Worm (Caenorhabditis elegans) whole organism, L2 larva: ENCODE data around the gene cdk-12.

Source experiments
- C34F6.9 ChIP-seq: fragments of 150-350 bp; optimal IDR thresholded peaks from 2 replicates; lab custom pipeline; 2014; ENCODE audit warnings: missing biosample characterization, missing genetic modification characterization
- F13H6.1 ChIP-seq: sonication (generic microtip); optimal IDR thresholded peaks from 2 replicates; lab custom pipeline; 2016; ENCODE audit warnings: missing genetic modification characterization, missing compliant biosample characterization
- R02D3.7 ChIP-seq: fragments of 150-350 bp; optimal IDR thresholded peaks from 2 replicates; lab custom pipeline; 2014; ENCODE audit warnings: missing biosample characterization, missing genetic modification characterization
- Y55F3AM.14 ChIP-seq: fragments of 200-800 bp; sonication (Bioruptor generic); optimal IDR thresholded peaks from 2 replicates; lab custom pipeline; 2018; ENCODE audit warnings: mild to moderate bottlenecking, missing genetic modification characterization, missing compliant biosample characterization
- ZK546.5 ChIP-seq: sonication (generic microtip); optimal IDR thresholded peaks from 2 replicates; lab custom pipeline; 2017; ENCODE audit warnings: missing biosample characterization, missing genetic modification characterization
- alr-1 ChIP-seq: fragments of 150-350 bp; optimal IDR thresholded peaks from 2 replicates; lab custom pipeline; 2014; ENCODE audit warnings: missing biosample characterization, missing genetic modification characterization
- aly-2 ChIP-seq: fragments of 150-350 bp; optimal IDR thresholded peaks from 2 replicates; lab custom pipeline; 2014; ENCODE audit warnings: missing biosample characterization, missing genetic modification characterization
- ama-1 ChIP-seq: fragments of 150-350 bp; optimal IDR thresholded peaks from 2 replicates; lab custom pipeline; 2018; ENCODE audit warnings: inconsistent platforms
- blmp-1 ChIP-seq: sonication (generic microtip); optimal IDR thresholded peaks from 2 replicates; lab custom pipeline; 2017; ENCODE audit warnings: missing genetic modification characterization, mild to moderate bottlenecking, missing compliant biosample characterization, antibody characterized with exemption, moderate library complexity; ENCODE audit not compliant: insufficient read depth
- ceh-16 ChIP-seq: fragments of 150-350 bp; optimal IDR thresholded peaks from 2 replicates; lab custom pipeline; 2014; ENCODE audit warnings: missing biosample characterization, missing genetic modification characterization
- crh-2 ChIP-seq: sonication (generic microtip); optimal IDR thresholded peaks from 2 replicates; lab custom pipeline; 2017; ENCODE audit warnings: missing biosample characterization, missing genetic modification characterization
- dmd-4 ChIP-seq: sonication (generic microtip); optimal IDR thresholded peaks from 2 replicates; lab custom pipeline; 2017; ENCODE audit warnings: missing biosample characterization, missing genetic modification characterization
- egl-27 ChIP-seq: sonication (generic microtip); optimal IDR thresholded peaks from 3 replicates; lab custom pipeline; 2017; ENCODE audit warnings: missing biosample characterization, missing genetic modification reagents, missing genetic modification characterization
- elt-1 ChIP-seq: fragments of 150-350 bp; optimal IDR thresholded peaks from 2 replicates; lab custom pipeline; 2014; ENCODE audit warnings: missing biosample characterization, missing genetic modification characterization
- elt-3 ChIP-seq: sonication (generic microtip); optimal IDR thresholded peaks from 2 replicates; lab custom pipeline; 2017; ENCODE audit warnings: missing biosample characterization, missing genetic modification characterization
- fos-1 ChIP-seq: fragments of 150-350 bp; optimal IDR thresholded peaks from 2 replicates; lab custom pipeline; 2014; ENCODE audit warnings: missing biosample characterization, missing genetic modification characterization
- lin-11 ChIP-seq: fragments of 150-350 bp; sonication (generic microtip); optimal IDR thresholded peaks from 2 replicates; lab custom pipeline; 2014; ENCODE audit warnings: missing biosample characterization, missing genetic modification characterization, inconsistent platforms, mixed read lengths
- lsy-2 ChIP-seq, 2 experiments: fragments of 150-350 bp in 1 of 2; sonication (generic microtip) in 1 of 2; optimal IDR thresholded peaks; 2 replicates each; lab custom pipeline; 2014 to 2017; ENCODE audit warnings: missing biosample characterization in 2 of 2, missing genetic modification characterization in 2 of 2
- mab-5 ChIP-seq: fragments of 150-350 bp; optimal IDR thresholded peaks from 2 replicates; lab custom pipeline; 2014; ENCODE audit warnings: missing biosample characterization, missing genetic modification characterization
- mbf-1 ChIP-seq: sonication (generic microtip); optimal IDR thresholded peaks from 2 replicates; lab custom pipeline; 2017; ENCODE audit warnings: missing biosample characterization, missing genetic modification characterization
- mdl-1 ChIP-seq, 2 experiments: fragments of 150-350 bp in 1 of 2; sonication (generic microtip) in 1 of 2; optimal IDR thresholded peaks; 2 replicates each; lab custom pipeline; 2017; ENCODE audit warnings: missing biosample characterization in 2 of 2, missing genetic modification characterization in 2 of 2
- nhr-10 ChIP-seq: sonication (generic microtip); optimal IDR thresholded peaks from 2 replicates; lab custom pipeline; 2017; ENCODE audit warnings: missing biosample characterization, missing genetic modification characterization
- nhr-11 ChIP-seq: fragments of 150-350 bp; optimal IDR thresholded peaks from 2 replicates; lab custom pipeline; 2014; ENCODE audit warnings: missing biosample characterization, missing genetic modification characterization
- nhr-129 ChIP-seq: fragments of 150-350 bp; optimal IDR thresholded peaks from 2 replicates; lab custom pipeline; 2014; ENCODE audit warnings: missing biosample characterization, missing genetic modification characterization
- nhr-21 ChIP-seq: fragments of 150-350 bp; optimal IDR thresholded peaks from 2 replicates; lab custom pipeline; 2014; ENCODE audit warnings: missing biosample characterization, missing genetic modification characterization
- nhr-237 ChIP-seq: fragments of 150-350 bp; optimal IDR thresholded peaks from 2 replicates; lab custom pipeline; 2014; ENCODE audit warnings: missing biosample characterization, missing genetic modification characterization
- nhr-25 ChIP-seq: fragments of 150-350 bp; sonication (generic microtip); optimal IDR thresholded peaks from 3 replicates; lab custom pipeline; 2014; ENCODE audit warnings: missing biosample characterization, missing genetic modification characterization
- nhr-6 ChIP-seq: fragments of 150-350 bp; optimal IDR thresholded peaks from 2 replicates; lab custom pipeline; 2014; ENCODE audit warnings: missing biosample characterization, missing genetic modification characterization
- peb-1 ChIP-seq: fragments of 150-350 bp; optimal IDR thresholded peaks from 2 replicates; lab custom pipeline; 2014; ENCODE audit warnings: missing biosample characterization, missing genetic modification characterization
- sem-4 ChIP-seq: fragments of 150-350 bp; optimal IDR thresholded peaks from 2 replicates; lab custom pipeline; 2014; ENCODE audit warnings: missing biosample characterization, missing genetic modification reagents, missing genetic modification characterization
- skn-1 ChIP-seq: sonication (generic microtip); optimal IDR thresholded peaks from 2 replicates; lab custom pipeline; 2017; ENCODE audit warnings: missing biosample characterization, missing genetic modification characterization
- sma-3 ChIP-seq: sonication (generic microtip); optimal IDR thresholded peaks from 2 replicates; lab custom pipeline; 2016; ENCODE audit warnings: missing genetic modification reagents, missing genetic modification characterization, missing compliant biosample characterization
- sma-9 ChIP-seq, 2 experiments: fragments of 150-350 bp in 1 of 2; sonication (generic microtip) in 1 of 2; optimal IDR thresholded peaks; 2 replicates each; lab custom pipeline; 2014 to 2016; ENCODE audit warnings: missing genetic modification characterization in 2 of 2, mild to moderate bottlenecking in 1 of 2, missing biosample characterization in 1 of 2, missing compliant biosample characterization in 1 of 2, missing genetic modification reagents in 1 of 2, moderate library complexity in 1 of 2
- snpc-4 ChIP-seq: fragments of 150-350 bp; optimal IDR thresholded peaks from 2 replicates; lab custom pipeline; 2014; ENCODE audit warnings: missing biosample characterization, missing genetic modification characterization
- unc-39 ChIP-seq: fragments of 150-350 bp; optimal IDR thresholded peaks from 2 replicates; lab custom pipeline; 2014; ENCODE audit warnings: missing biosample characterization, missing genetic modification characterization
- unc-55 ChIP-seq: fragments of 150-350 bp; sonication (generic microtip); optimal IDR thresholded peaks from 3 replicates; lab custom pipeline; 2014; ENCODE audit warnings: missing biosample characterization, missing genetic modification reagents, missing genetic modification characterization
- unc-62 ChIP-seq: fragments of 150-350 bp; optimal IDR thresholded peaks from 2 replicates; lab custom pipeline; 2014; ENCODE audit warnings: missing biosample characterization, missing genetic modification reagents, missing genetic modification characterization
- zag-1 ChIP-seq: fragments of 150-350 bp; optimal IDR thresholded peaks from 2 replicates; lab custom pipeline; 2014; ENCODE audit warnings: missing biosample characterization, missing genetic modification characterization
- ztf-1 ChIP-seq: fragments of 200-800 bp; sonication (Bioruptor generic); conservative IDR thresholded peaks from 2 replicates; pipeline ENCODE4 v1.3.6; 2022; ENCODE audit warnings: missing genetic modification characterization, missing compliant biosample characterization
- ztf-11 ChIP-seq: sonication (generic microtip); optimal IDR thresholded peaks from 2 replicates; lab custom pipeline; 2017; ENCODE audit warnings: missing biosample characterization, missing genetic modification characterization
- ztf-4 ChIP-seq: fragments of 150-350 bp; optimal IDR thresholded peaks from 2 replicates; lab custom pipeline; 2014; ENCODE audit warnings: missing biosample characterization, missing genetic modification characterization

cdk-12 gene

DNA sequence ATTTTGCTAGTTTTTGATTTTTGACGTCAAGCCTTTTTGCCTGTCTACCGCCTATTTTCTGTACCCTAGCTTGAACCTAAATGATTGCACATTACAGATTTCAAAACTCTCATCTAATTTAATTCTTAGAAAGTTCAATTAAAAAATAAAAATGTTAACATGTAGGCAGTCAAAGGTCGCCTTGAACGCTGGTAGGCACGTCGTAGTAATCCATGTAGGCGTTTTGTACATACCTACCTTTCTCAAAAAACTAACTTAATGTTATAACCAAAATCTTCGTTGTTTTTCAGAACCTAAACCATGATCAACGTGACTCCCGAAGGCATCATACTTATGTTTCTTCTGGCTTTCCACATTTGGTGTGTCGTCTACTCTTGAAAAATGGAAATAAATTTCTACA lies 8.9 kb upstream of the cdk-12 start, which contains the start of gene H38K22.9:
Gene H38K22.9 (plus strand): TSS at position 301 of the 400 bp plus-strand sequence.
- TF ChIP-seq ama-1 (lab: Kevin White, UChicago): no peak
- no peak for TF ChIP-seq mdl-1 (tag; optimal IDR thresholded peaks at IDR 0.05; lab: Kevin White, UChicago)
- TF ChIP-seq nhr-25 (tag; lab: Kevin White, UChicago): no peak
- TF ChIP-seq ztf-4 (tag; lab: Kevin White, UChicago): no peak

ce11 chrIII:4328208-4328987 lies 4.4 kb upstream of the cdk-12 start:
- TF ChIP-seq nhr-129 (tag; lab: Kevin White, UChicago): no peak
- peak; percentile 12 for TF ChIP-seq crh-2 (tag; lab: Kevin White, UChicago)
- peak; percentile 66 for TF ChIP-seq blmp-1 (tag; lab: Kevin White, UChicago)
- TF ChIP-seq nhr-21: peak; percentile 38
- TF ChIP-seq nhr-25 (tag; lab: Kevin White, UChicago): peak; percentile 26
- TF ChIP-seq sma-3 (GFP tag; lab: Kevin White, UChicago): no peak
- no peak for TF ChIP-seq F13H6.1 (tag; lab: Kevin White, UChicago)
- TF ChIP-seq fos-1: peak; percentile 33
- no peak for TF ChIP-seq mab-5
- TF ChIP-seq elt-3: no peak
- TF ChIP-seq nhr-11 (tag; lab: Kevin White, UChicago): no peak

DNA sequence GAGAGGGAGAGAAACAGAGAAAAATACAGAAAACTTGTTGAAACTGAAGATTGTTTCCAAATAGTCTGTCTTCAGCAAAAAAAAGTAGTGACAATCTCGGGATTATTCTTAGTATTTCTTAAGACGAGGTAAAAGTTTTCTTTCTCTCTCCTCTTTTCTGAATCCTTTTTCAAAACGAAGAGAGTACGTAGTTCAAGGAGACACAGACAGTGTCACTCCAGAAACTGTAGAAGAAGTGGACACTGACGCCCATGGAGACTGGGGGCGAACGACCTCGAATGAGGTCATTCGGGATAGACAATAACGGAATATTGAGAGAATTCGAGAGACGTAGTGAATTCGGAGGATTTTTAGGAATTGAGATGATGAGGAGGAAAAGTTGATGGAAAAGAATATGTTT lies 1.8 kb upstream of the cdk-12 start, which contains the start of gene gly-6:
Gene gly-6 (minus strand): TSS at position 245 of the 400 bp plus-strand sequence.
- TF ChIP-seq ama-1 (lab: Kevin White, UChicago) (no peak), nhr-11 (tag; lab: Kevin White, UChicago) (no peak), nhr-25 (tag; lab: Kevin White, UChicago) (peak; percentile 61), mdl-1 (tag; optimal IDR thresholded peaks at IDR 0.05; lab: Kevin White, UChicago) (no peak)

DNA sequence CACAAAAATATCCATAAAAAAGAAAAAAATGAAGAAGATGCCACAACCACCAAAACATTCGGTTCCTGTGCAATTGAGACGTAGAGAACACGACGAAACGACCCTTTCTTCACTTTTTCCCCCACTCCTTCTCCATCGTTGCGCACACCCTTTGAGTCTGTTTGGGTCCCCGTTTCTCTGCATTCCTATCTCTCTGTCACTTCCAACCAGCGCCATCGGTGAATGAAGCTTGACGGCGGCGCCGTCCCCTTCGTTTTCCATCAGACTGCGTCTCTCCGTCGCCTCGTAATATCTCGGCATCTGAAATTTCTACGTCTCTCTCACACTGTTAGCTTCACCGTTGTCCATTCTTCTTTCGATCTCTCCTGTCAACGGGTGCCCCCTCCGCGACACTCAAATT lies 2.8 kb downstream of the cdk-12 start:
- TF ChIP-seq peb-1 (tag; lab: Kevin White, UChicago) (no peak), nhr-129 (tag; lab: Kevin White, UChicago) (peak; percentile 49), zag-1 (peak; percentile 34), nhr-6 (no peak), lsy-2 (tag; optimal IDR thresholded peaks at IDR 0.05; lab: Kevin White, UChicago) (peak in 1 of 2 experiments; percentile 48), unc-55 (GFP tag; lab: Kevin White, UChicago) (peak; percentile 85), sma-3 (GFP tag; lab: Kevin White, UChicago) (no peak), sem-4 (tag; lab: Kevin White, UChicago) (peak; percentile 46), C34F6.9 (tag; lab: Kevin White, UChicago) (peak; percentile 64), nhr-237 (tag; lab: Kevin White, UChicago) (no peak), crh-2 (tag; lab: Kevin White, UChicago) (no peak), snpc-4 (tag; lab: Kevin White, UChicago) (no peak), unc-39 (tag; lab: Kevin White, UChicago) (no peak), F13H6.1 (tag; lab: Kevin White, UChicago) (peak; percentile 48)

- TF ChIP-seq ztf-11 (tag; lab: Kevin White, UChicago) (no peak), sma-3 (GFP tag; lab: Kevin White, UChicago) (peak; percentile 39), ceh-16 (tag; lab: Kevin White, UChicago) (no peak), zag-1 (no peak), unc-62 (GFP tag; lab: Kevin White, UChicago) (no peak), lsy-2 (tag; optimal IDR thresholded peaks at IDR 0.05; lab: Kevin White, UChicago) (peak in 1 of 2 experiments; percentile 68), C34F6.9 (tag; lab: Kevin White, UChicago) (peak; percentile 50), crh-2 (tag; lab: Kevin White, UChicago) (peak; percentile 24), nhr-11 (tag; lab: Kevin White, UChicago) (no peak), egl-27 (no peak), peb-1 (tag; lab: Kevin White, UChicago) (no peak), skn-1 (no peak), ZK546.5 (tag; lab: Kevin White, UChicago) (no peak), aly-2 (tag; lab: Kevin White, UChicago) (no peak), alr-1 (tag; lab: Kevin White, UChicago) (no peak), sma-9 (GFP tag; optimal IDR thresholded peaks at IDR 0.05; lab: Kevin White, UChicago) (peak; percentile 17), sma-9 (tag; optimal IDR thresholded peaks at IDR 0.05; lab: Kevin White, UChicago) (no peak), mdl-1 (tag; optimal IDR thresholded peaks at IDR 0.05; lab: Kevin White, UChicago) (no peak), dmd-4 (tag; lab: Kevin White, UChicago) (no peak), nhr-10 (tag; lab: Kevin White, UChicago) (no peak), ztf-1 (GFP tag; lab: Robert Waterston, UW) (no peak), elt-1 (tag; lab: Kevin White, UChicago) (no peak), fos-1 (no peak), R02D3.7 (tag; lab: Kevin White, UChicago) (no peak), mbf-1 (no peak), blmp-1 (tag; lab: Kevin White, UChicago) (no peak), nhr-129 (tag; lab: Kevin White, UChicago) (no peak), F13H6.1 (tag; lab: Kevin White, UChicago) (peak; percentile 43), nhr-25 (tag; lab: Kevin White, UChicago) (peak; percentile 29), lin-11 (tag; lab: Kevin White, UChicago) (no peak), Y55F3AM.14 (GFP tag; lab: Kevin White, UChicago) (no peak)
Observed at ce11 chrIII:4343070-4343469, 10.3 kb downstream of the cdk-12 start, which contains the start of the genes B0285.3 and lcmt-1. B0285.3 (minus strand) TSS chrIII:4343336. lcmt-1 (plus strand) TSS chrIII:4343446.
